Fruit fly (Drosophila melanogaster) S2 (cell line): ENCODE data around the gene bt.

Experiments used
- CG8478 ChIP-seq: fragments of >200 bp; optimal IDR thresholded peaks from 2 replicates; lab custom pipeline; 2018
- CTCF ChIP-seq, 2 experiments: fragments of >200 bp; optimal IDR thresholded peaks; 2 replicates each; lab custom pipeline; 2018

DNA sequence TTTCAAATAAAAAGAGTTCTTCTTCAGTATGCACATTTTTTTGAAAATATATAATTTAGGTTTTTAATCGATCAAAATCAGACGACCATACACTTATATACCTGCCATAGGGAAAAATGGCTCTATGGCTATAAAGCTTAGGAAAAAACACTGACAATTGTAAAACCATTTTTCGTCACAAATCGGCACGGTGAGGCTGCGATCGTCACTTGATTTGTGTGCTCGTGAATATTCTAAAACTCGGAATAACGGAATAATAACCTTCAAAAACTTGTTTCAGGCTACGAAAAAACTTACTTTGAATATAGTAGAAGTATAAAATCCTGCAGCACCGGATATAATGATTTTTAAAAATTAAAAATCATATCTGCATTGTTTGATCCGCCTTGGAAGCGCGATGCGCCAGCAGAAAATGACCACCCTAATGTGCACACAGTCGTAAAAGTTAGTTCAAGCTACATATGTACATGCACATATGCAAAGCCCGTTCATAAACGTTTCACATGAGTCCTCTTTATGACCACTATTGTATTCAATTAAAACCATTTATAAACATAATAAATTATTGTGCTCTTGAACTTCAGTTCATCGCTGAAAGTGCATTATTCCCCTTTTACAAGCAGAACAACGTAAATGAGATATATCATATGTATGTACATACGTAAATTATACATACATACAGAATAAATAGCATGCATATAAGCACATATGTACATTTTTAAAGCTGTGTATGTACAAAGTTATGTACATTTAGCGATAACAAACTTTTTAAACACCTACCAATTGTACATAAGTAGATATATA, 29.1 kb upstream of the bt start:
- TF ChIP-seq CG8478 (no peak), CTCF (optimal IDR thresholded peaks at IDR 0.05; lab: Kevin White, UChicago) (no peak)
